Worm (Caenorhabditis elegans) whole organism, L1 larva: ENCODE results near the gene dyf-11.
A peak's percentile ranks its signal among the peaks of the same experiment; 100 is the strongest.

Source experiments
- C04F5.9 ChIP-seq: sonication (generic microtip); optimal IDR thresholded peaks from 2 replicates; lab custom pipeline; 2016; ENCODE audit warnings: missing genetic modification characterization, missing compliant biosample characterization
- C34B4.2 ChIP-seq: sonication (generic microtip); optimal IDR thresholded peaks from 2 replicates; lab custom pipeline; 2017; ENCODE audit warnings: mild to moderate bottlenecking, missing genetic modification characterization, missing compliant biosample characterization
- F16B12.6 ChIP-seq: fragments of 150-350 bp; optimal IDR thresholded peaks from 2 replicates; lab custom pipeline; 2014; ENCODE audit warnings: missing biosample characterization, missing genetic modification characterization
- Y116A8C.19 ChIP-seq: sonication (generic microtip); optimal IDR thresholded peaks from 2 replicates; lab custom pipeline; 2016; ENCODE audit warnings: missing compliant biosample characterization, missing genetic modification characterization, borderline replicate concordance
- aha-1 ChIP-seq: fragments of 150-350 bp; optimal IDR thresholded peaks from 2 replicates; lab custom pipeline; 2014; ENCODE audit warnings: missing biosample characterization, missing genetic modification characterization
- ceh-63 ChIP-seq: fragments of 200-800 bp; sonication (Bioruptor generic); optimal IDR thresholded peaks from 2 replicates; lab custom pipeline; 2018; ENCODE audit warnings: mild to moderate bottlenecking, missing genetic modification characterization, missing compliant biosample characterization
- ceh-8 ChIP-seq: fragments of 200-800 bp; sonication (Bioruptor generic); optimal IDR thresholded peaks from 2 replicates; lab custom pipeline; 2018; ENCODE audit warnings: mild to moderate bottlenecking, missing genetic modification characterization, moderate library complexity, missing compliant biosample characterization
- ceh-82 ChIP-seq, 3 experiments: fragments of 150-350 bp in 1 of 3; sonication (generic microtip) in 2 of 3; optimal IDR thresholded peaks; 2 replicates each; lab custom pipeline; 2014 to 2017; ENCODE audit warnings: missing biosample characterization in 3 of 3, missing genetic modification characterization in 3 of 3
- ceh-90 ChIP-seq: sonication (generic microtip); optimal IDR thresholded peaks from 2 replicates; lab custom pipeline; 2016; ENCODE audit warnings: missing genetic modification characterization, missing compliant biosample characterization
- ces-1 ChIP-seq: fragments of 150-350 bp; optimal IDR thresholded peaks from 2 replicates; lab custom pipeline; 2014; ENCODE audit warnings: missing biosample characterization, missing genetic modification reagents, missing genetic modification characterization
- dpl-1 ChIP-seq, 3 experiments: fragments of 150-350 bp in 2 of 3; sonication (generic microtip) in 1 of 3; optimal IDR thresholded peaks; 2 replicates each; lab custom pipeline; 2014 to 2017; ENCODE audit warnings: missing biosample characterization in 3 of 3, missing genetic modification characterization in 3 of 3, missing genetic modification reagents in 3 of 3
- dsc-1 ChIP-seq: sonication (generic microtip); optimal IDR thresholded peaks from 2 replicates; lab custom pipeline; 2016; ENCODE audit warnings: mild to moderate bottlenecking, missing genetic modification characterization, missing compliant biosample characterization
- efl-3 ChIP-seq: fragments of 200-800 bp; sonication (Bioruptor generic); optimal IDR thresholded peaks from 2 replicates; lab custom pipeline; 2018; ENCODE audit warnings: mild to moderate bottlenecking, missing genetic modification characterization, missing compliant biosample characterization
- egl-27 ChIP-seq, 2 experiments: fragments of 150-350 bp in 1 of 2; sonication (generic microtip); optimal IDR thresholded peaks; 3 replicates each; lab custom pipeline; 2017 to 2018; ENCODE audit warnings: missing biosample characterization in 2 of 2, missing genetic modification characterization in 2 of 2, missing genetic modification reagents in 2 of 2
- elt-2 ChIP-seq: sonication (generic microtip); optimal IDR thresholded peaks from 2 replicates; lab custom pipeline; 2016; ENCODE audit warnings: missing genetic modification characterization, mild to moderate bottlenecking, inconsistent platforms, missing compliant biosample characterization, missing genetic modification reagents
- ets-5 ChIP-seq: fragments of 200-800 bp; sonication (Bioruptor generic); IDR thresholded peaks from 2 replicates; pipeline ENCODE4 v1.3.6; 2022; ENCODE audit warnings: missing genetic modification characterization, missing compliant biosample characterization
- fos-1 ChIP-seq: fragments of 150-350 bp; optimal IDR thresholded peaks from 2 replicates; lab custom pipeline; 2014; ENCODE audit warnings: missing biosample characterization, missing genetic modification characterization
- hlh-17 ChIP-seq: fragments of 200-800 bp; sonication (Bioruptor generic); optimal IDR thresholded peaks from 2 replicates; lab custom pipeline; 2018; ENCODE audit warnings: missing genetic modification characterization, mild to moderate bottlenecking, missing compliant biosample characterization, moderate library complexity, borderline replicate concordance
- irx-1 ChIP-seq: sonication (generic microtip); optimal IDR thresholded peaks from 2 replicates; lab custom pipeline; 2016; ENCODE audit warnings: missing genetic modification characterization, missing compliant biosample characterization
- jun-1 ChIP-seq: fragments of 150-350 bp; optimal IDR thresholded peaks from 2 replicates; lab custom pipeline; 2014; ENCODE audit warnings: missing biosample characterization, missing genetic modification reagents, missing genetic modification characterization
- lin-14 ChIP-seq: fragments of 200-800 bp; sonication (Bioruptor generic); optimal IDR thresholded peaks from 2 replicates; lab custom pipeline; 2018; ENCODE audit warnings: mild to moderate bottlenecking, missing genetic modification characterization, moderate library complexity, missing compliant biosample characterization
- lin-15B ChIP-seq: fragments of 150-350 bp; sonication (generic microtip); optimal IDR thresholded peaks from 3 replicates; lab custom pipeline; 2014; ENCODE audit warnings: missing biosample characterization, missing genetic modification characterization
- lir-3 ChIP-seq: sonication (generic microtip); optimal IDR thresholded peaks from 2 replicates; lab custom pipeline; 2016; ENCODE audit warnings: mild to moderate bottlenecking, missing genetic modification characterization, moderate library complexity, missing compliant biosample characterization; ENCODE audit not compliant: poor library complexity
- lsy-2 ChIP-seq, 2 experiments: fragments of 150-350 bp; optimal IDR thresholded peaks; 2 replicates each; lab custom pipeline; 2014; ENCODE audit warnings: missing biosample characterization in 2 of 2, missing genetic modification characterization in 2 of 2
- mab-9 ChIP-seq: fragments of 200-800 bp; sonication (Bioruptor generic); IDR thresholded peaks from 2 replicates; pipeline ENCODE4 v1.3.6; 2022; ENCODE audit warnings: missing genetic modification reagents, missing genetic modification characterization, missing compliant biosample characterization
- mdl-1 ChIP-seq, 2 experiments: fragments of 150-350 bp; optimal IDR thresholded peaks; 2 replicates each; lab custom pipeline; 2014 to 2017; ENCODE audit warnings: missing biosample characterization in 2 of 2, missing genetic modification characterization in 2 of 2, inconsistent platforms in 1 of 2
- nhr-19 ChIP-seq: fragments of 200-800 bp; sonication (Bioruptor generic); conservative IDR thresholded peaks from 2 replicates; pipeline ENCODE4 v1.3.6; 2022; ENCODE audit warnings: missing genetic modification characterization, missing compliant biosample characterization
- nhr-20 ChIP-seq: sonication (generic microtip); optimal IDR thresholded peaks from 2 replicates; lab custom pipeline; 2016; ENCODE audit warnings: mild to moderate bottlenecking, missing genetic modification characterization, missing compliant biosample characterization
- nhr-28 ChIP-seq: fragments of 150-350 bp; optimal IDR thresholded peaks from 2 replicates; lab custom pipeline; 2014; ENCODE audit warnings: missing biosample characterization, missing genetic modification characterization
- nhr-47 ChIP-seq: sonication (generic microtip); optimal IDR thresholded peaks from 2 replicates; lab custom pipeline; 2016; ENCODE audit warnings: mild to moderate bottlenecking, missing genetic modification characterization, moderate library complexity, missing compliant biosample characterization
- nhr-71 ChIP-seq: sonication (generic microtip); optimal IDR thresholded peaks from 2 replicates; lab custom pipeline; 2016; ENCODE audit warnings: mild to moderate bottlenecking, missing genetic modification characterization, moderate library complexity, missing compliant biosample characterization
- nhr-76 ChIP-seq: sonication (generic microtip); optimal IDR thresholded peaks from 2 replicates; lab custom pipeline; 2017; ENCODE audit warnings: missing biosample characterization, missing genetic modification characterization
- nhr-77 ChIP-seq: fragments of 150-350 bp; optimal IDR thresholded peaks from 2 replicates; lab custom pipeline; 2014; ENCODE audit warnings: missing biosample characterization, missing genetic modification characterization
- nhr-84 ChIP-seq: sonication (generic microtip); optimal IDR thresholded peaks from 2 replicates; lab custom pipeline; 2017; ENCODE audit warnings: missing biosample characterization, missing genetic modification characterization
- nhr-90 ChIP-seq: sonication (generic microtip); optimal IDR thresholded peaks from 2 replicates; lab custom pipeline; 2016; ENCODE audit warnings: mild to moderate bottlenecking, missing genetic modification characterization, missing compliant biosample characterization; ENCODE audit not compliant: poor library complexity
- pax-3 ChIP-seq: fragments of 200-800 bp; sonication (Bioruptor generic); optimal IDR thresholded peaks from 2 replicates; lab custom pipeline; 2018; ENCODE audit warnings: mild to moderate bottlenecking, missing genetic modification characterization, moderate library complexity, missing compliant biosample characterization
- skn-1 ChIP-seq: fragments of 150-350 bp; optimal IDR thresholded peaks from 2 replicates; lab custom pipeline; 2014; ENCODE audit warnings: missing biosample characterization, missing genetic modification characterization
- sox-4 ChIP-seq: sonication (generic microtip); optimal IDR thresholded peaks from 2 replicates; lab custom pipeline; 2016; ENCODE audit warnings: missing genetic modification characterization, missing compliant biosample characterization
- sptf-1 ChIP-seq: fragments of 150-350 bp; optimal IDR thresholded peaks from 2 replicates; lab custom pipeline; 2014; ENCODE audit warnings: missing biosample characterization, missing genetic modification characterization
- tbx-2 ChIP-seq: sonication (generic microtip); optimal IDR thresholded peaks from 2 replicates; lab custom pipeline; 2016; ENCODE audit warnings: missing genetic modification characterization, missing compliant biosample characterization
- tlp-1 ChIP-seq: fragments of 150-350 bp; optimal IDR thresholded peaks from 2 replicates; lab custom pipeline; 2014; ENCODE audit warnings: missing biosample characterization, missing genetic modification characterization
- unc-62 ChIP-seq: fragments of 150-350 bp; optimal IDR thresholded peaks from 2 replicates; lab custom pipeline; 2014; ENCODE audit warnings: missing biosample characterization, missing genetic modification reagents, missing genetic modification characterization
- unc-86 ChIP-seq: sonication (generic microtip); optimal IDR thresholded peaks from 2 replicates; lab custom pipeline; 2016; ENCODE audit warnings: missing genetic modification characterization, missing compliant biosample characterization
- unc-98 ChIP-seq: fragments of 200-800 bp; sonication (Bioruptor generic); IDR thresholded peaks from 2 replicates; pipeline ENCODE4 v1.3.6; 2022; ENCODE audit warnings: missing genetic modification characterization, missing compliant biosample characterization
- vab-15 ChIP-seq: sonication (generic microtip); optimal IDR thresholded peaks from 2 replicates; lab custom pipeline; 2017; ENCODE audit warnings: missing genotype, mild to moderate bottlenecking, missing genetic modification characterization, missing compliant biosample characterization
- xbp-1 ChIP-seq: sonication (generic microtip); optimal IDR thresholded peaks from 2 replicates; lab custom pipeline; 2016; ENCODE audit warnings: missing genetic modification characterization, missing compliant biosample characterization
- zag-1 ChIP-seq: fragments of 150-350 bp; optimal IDR thresholded peaks from 2 replicates; lab custom pipeline; 2014; ENCODE audit warnings: missing biosample characterization, missing genetic modification characterization
- zip-4 ChIP-seq: fragments of 200-800 bp; sonication (Bioruptor generic); optimal IDR thresholded peaks from 2 replicates; lab custom pipeline; 2018; ENCODE audit warnings: mild to moderate bottlenecking, missing genetic modification characterization, moderate library complexity, missing compliant biosample characterization
- ztf-11 ChIP-seq, 2 experiments: sonication (generic microtip); optimal IDR thresholded peaks; 2 replicates each; lab custom pipeline; 2016 to 2017; ENCODE audit warnings: missing genetic modification characterization in 2 of 2, missing biosample characterization in 1 of 2, missing compliant biosample characterization in 1 of 2

The dyf-11 gene

DNA sequence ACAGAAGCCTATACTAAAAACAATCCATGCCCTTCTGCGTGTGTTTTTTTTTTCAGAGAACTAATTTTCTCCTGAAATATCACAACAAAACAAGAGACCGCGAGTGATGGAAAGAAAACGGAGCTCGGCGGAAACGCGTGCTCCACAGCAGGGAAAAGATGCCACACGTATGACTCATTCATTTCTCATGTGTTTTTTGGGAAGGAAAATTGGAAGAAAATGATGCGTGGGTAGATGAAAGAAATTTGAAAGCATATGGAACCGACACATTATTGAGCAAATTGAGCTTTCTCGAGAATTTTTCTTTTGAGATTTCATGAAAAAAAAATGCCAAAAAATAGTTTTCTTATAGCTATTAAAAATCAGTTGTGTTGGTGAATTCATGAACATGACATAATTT is 37.3 kb upstream of the dyf-11 start:
- peak; percentile 50 for TF ChIP-seq dsc-1 (tag; lab: Kevin White, UChicago)
- peak in 1 of 2 experiments; percentile 10 for TF ChIP-seq lsy-2 (tag; optimal IDR thresholded peaks at IDR 0.05; lab: Kevin White, UChicago)
- TF ChIP-seq mdl-1 (tag; optimal IDR thresholded peaks at IDR 0.05; lab: Kevin White, UChicago) = no peak
- TF ChIP-seq lin-14 (GFP tag; lab: Kevin White, UChicago) = peak; percentile 53
- TF ChIP-seq lir-3 (tag; lab: Kevin White, UChicago) = no peak
- TF ChIP-seq ceh-82 (tag; optimal IDR thresholded peaks at IDR 0.05; lab: Kevin White, UChicago) = peak in 1 of 3 experiments; percentile 1
- no peak for TF ChIP-seq Y116A8C.19 (tag; lab: Kevin White, UChicago)
- TF ChIP-seq unc-86 = no peak
- no peak for TF ChIP-seq vab-15

DNA sequence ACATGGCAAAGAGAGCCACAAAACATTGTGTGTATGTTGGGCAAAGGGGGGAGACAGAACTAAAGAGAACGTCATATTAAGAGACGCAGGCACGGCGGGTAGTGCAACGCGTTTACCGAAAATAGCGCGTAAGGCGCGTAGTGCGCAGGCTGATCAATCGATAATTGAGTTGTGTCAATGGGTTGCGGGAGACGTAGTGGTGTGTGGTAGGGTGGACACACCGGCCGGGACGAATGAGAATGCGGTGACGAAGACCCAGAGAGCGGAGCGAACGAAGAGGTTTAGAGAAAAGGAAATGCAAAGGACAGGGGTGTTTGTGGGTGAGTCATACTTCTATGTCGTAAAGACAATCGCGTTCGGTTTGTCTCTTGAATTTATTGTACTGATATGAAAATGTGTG is 35.8 kb upstream of the dyf-11 start:
- peak; percentile 8 for TF ChIP-seq zip-4 (GFP tag; lab: Kevin White, UChicago)
- TF ChIP-seq sox-4 (tag; lab: Kevin White, UChicago) = no peak
- TF ChIP-seq dpl-1 (GFP tag; optimal IDR thresholded peaks at IDR 0.05; lab: Kevin White, UChicago) = peak; percentile 29 to 41 (median 33)
- TF ChIP-seq hlh-17 (GFP tag; lab: Kevin White, UChicago) = no peak
- peak; percentile 76 for TF ChIP-seq nhr-90 (tag; lab: Kevin White, UChicago)
- no peak for TF ChIP-seq nhr-84 (tag; lab: Kevin White, UChicago)
- TF ChIP-seq ceh-90 (tag; lab: Kevin White, UChicago) = no peak
- TF ChIP-seq unc-86 = peak; percentile 39
- TF ChIP-seq nhr-47 = peak; percentile 73
- peak; percentile 85 for TF ChIP-seq jun-1
- TF ChIP-seq tbx-2 (tag; lab: Kevin White, UChicago) = peak; percentile 66
- peak; percentile 47 for TF ChIP-seq xbp-1 (tag; lab: Kevin White, UChicago)
- peak in 2 of 3 experiments; percentile 8 to 58 for TF ChIP-seq ceh-82 (tag; optimal IDR thresholded peaks at IDR 0.05; lab: Kevin White, UChicago)
- TF ChIP-seq lir-3 (tag; lab: Kevin White, UChicago) = no peak
- TF ChIP-seq C04F5.9 (tag; lab: Kevin White, UChicago) = peak; percentile 41
- peak; percentile 81 for TF ChIP-seq fos-1
- TF ChIP-seq sptf-1 = no peak
- TF ChIP-seq skn-1 (tag; lab: Kevin White, UChicago) = peak; percentile 82
- TF ChIP-seq vab-15 = no peak
- no peak for TF ChIP-seq ceh-63 (GFP tag; lab: Kevin White, UChicago)
- peak; percentile 80 for TF ChIP-seq nhr-71
- no peak for TF ChIP-seq nhr-77
- no peak for TF ChIP-seq ces-1 (GFP tag; lab: Kevin White, UChicago)
- no peak for TF ChIP-seq tlp-1 (tag; lab: Kevin White, UChicago)
- TF ChIP-seq ceh-8 (GFP tag; lab: Kevin White, UChicago) = peak; percentile 13
- TF ChIP-seq elt-2 (tag; lab: Kevin White, UChicago) = peak; percentile 11
- TF ChIP-seq mab-9 = no peak
- TF ChIP-seq ets-5 (GFP tag; lab: Robert Waterston, UW) = no peak
- peak; percentile 68 for TF ChIP-seq irx-1 (tag; lab: Kevin White, UChicago)
- TF ChIP-seq nhr-20 (tag; lab: Kevin White, UChicago) = peak; percentile 70
- no peak for TF ChIP-seq unc-98 (GFP tag; lab: Robert Waterston, UW)
- no peak for TF ChIP-seq C34B4.2 (tag; lab: Kevin White, UChicago)
- TF ChIP-seq lin-14 (GFP tag; lab: Kevin White, UChicago) = peak; percentile 89
- no peak for TF ChIP-seq efl-3
- TF ChIP-seq lin-15B (tag; lab: Kevin White, UChicago) = no peak
- TF ChIP-seq ztf-11 (tag; optimal IDR thresholded peaks at IDR 0.05; lab: Kevin White, UChicago) = no peak
- peak; percentile 60 to 61 for TF ChIP-seq lsy-2 (tag; optimal IDR thresholded peaks at IDR 0.05; lab: Kevin White, UChicago)
- TF ChIP-seq aha-1 (tag; lab: Kevin White, UChicago) = no peak
- TF ChIP-seq nhr-19 (GFP tag; lab: Robert Waterston, UW) = peak; percentile 61
- TF ChIP-seq pax-3 (tag; lab: Kevin White, UChicago) = no peak
- no peak for TF ChIP-seq nhr-76 (tag; lab: Kevin White, UChicago)
- no peak for TF ChIP-seq F16B12.6
- no peak for TF ChIP-seq unc-62 (GFP tag; lab: Kevin White, UChicago)
- no peak for TF ChIP-seq egl-27 (tag; optimal IDR thresholded peaks at IDR 0.05; lab: Kevin White, UChicago)
- TF ChIP-seq zag-1 (tag; lab: Kevin White, UChicago) = no peak
- TF ChIP-seq nhr-28 = no peak
